Fruit fly (Drosophila melanogaster) whole organism, embryonic: Measurements from ENCODE around the gene CG5934.

Source experiments
- BtbVII ChIP-seq: fragments of 200-800 bp; sonication (Bioruptor generic); optimal IDR thresholded peaks from 3 replicates; lab custom pipeline; 2017; ENCODE audit warnings: missing biosample characterization, mild to moderate bottlenecking, missing genetic modification characterization
- CG10147 ChIP-seq: fragments of 200-800 bp; sonication (Bioruptor generic); optimal IDR thresholded peaks from 2 replicates; lab custom pipeline; 2019; ENCODE audit warnings: missing biosample characterization, mild to moderate bottlenecking, missing genetic modification characterization, moderate library complexity
- CG11695 ChIP-seq: fragments of 200-800 bp; sonication (Bioruptor generic); IDR thresholded peaks from 3 replicates; pipeline ENCODE4 v1.3.6; 2022; ENCODE audit warnings: missing biosample characterization, missing genetic modification characterization
- CG1233 ChIP-seq: fragments of 200-800 bp; sonication (Bioruptor generic); optimal IDR thresholded peaks from 4 replicates; lab custom pipeline; 2018; ENCODE audit warnings: missing biosample characterization, mild to moderate bottlenecking, missing genetic modification characterization
- CG13894 ChIP-seq: fragments of 200-800 bp; sonication (Bioruptor generic); optimal IDR thresholded peaks from 3 replicates; lab custom pipeline; 2018; ENCODE audit warnings: missing biosample characterization, mild to moderate bottlenecking, missing genetic modification characterization, moderate library complexity
- CG14860 ChIP-seq: fragments of 200-800 bp; sonication (Bioruptor generic); IDR thresholded peaks from 3 replicates; pipeline ENCODE4 v1.3.6; 2022; ENCODE audit warnings: missing biosample characterization, missing genetic modification characterization; ENCODE audit not compliant: partially characterized antibody
- CG15011 ChIP-seq: fragments of 200-800 bp; sonication (Bioruptor generic); optimal IDR thresholded peaks from 3 replicates; lab custom pipeline; 2018; ENCODE audit warnings: missing biosample characterization, mild to moderate bottlenecking, missing genetic modification characterization
- CG15514 ChIP-seq: fragments of 200-800 bp; sonication (Bioruptor generic); optimal IDR thresholded peaks from 3 replicates; lab custom pipeline; 2017; ENCODE audit warnings: missing biosample characterization, missing genetic modification characterization, mild to moderate bottlenecking, moderate library complexity, missing genetic modification reagents
- CG15601 ChIP-seq: fragments of 200-800 bp; sonication (Bioruptor generic); optimal IDR thresholded peaks from 3 replicates; lab custom pipeline; 2019; ENCODE audit warnings: missing biosample characterization, mild to moderate bottlenecking, missing genetic modification characterization, moderate library complexity
- CG18476 ChIP-seq: fragments of 200-800 bp; sonication (Bioruptor generic); optimal IDR thresholded peaks from 2 replicates; lab custom pipeline; 2016; ENCODE audit warnings: missing biosample characterization, mild to moderate bottlenecking, missing genetic modification characterization
- CG18764 ChIP-seq: fragments of 200-800 bp; sonication (Bioruptor generic); optimal IDR thresholded peaks from 3 replicates; lab custom pipeline; 2016; ENCODE audit warnings: missing biosample characterization, missing genetic modification characterization
- CG31365 ChIP-seq: fragments of 200-800 bp; sonication (Bioruptor generic); optimal IDR thresholded peaks from 2 replicates; lab custom pipeline; 2018; ENCODE audit warnings: missing biosample characterization, mild to moderate bottlenecking, missing genetic modification characterization
- CG32767 ChIP-seq: fragments of 200-800 bp; sonication (Bioruptor generic); IDR thresholded peaks from 2 replicates; pipeline ENCODE4 v1.3.6; 2022; ENCODE audit warnings: missing biosample characterization, missing genetic modification characterization
- CG3281 ChIP-seq: fragments of 200-800 bp; sonication (Bioruptor generic); optimal IDR thresholded peaks from 3 replicates; lab custom pipeline; 2017; ENCODE audit warnings: missing biosample characterization, mild to moderate bottlenecking, missing genetic modification characterization
- CG5245 ChIP-seq: fragments of 200-800 bp; sonication (Bioruptor generic); optimal IDR thresholded peaks from 3 replicates; lab custom pipeline; 2016; ENCODE audit warnings: missing biosample characterization, missing genetic modification characterization
- CG8388 ChIP-seq: fragments of 200-800 bp; sonication (Bioruptor generic); optimal IDR thresholded peaks from 2 replicates; lab custom pipeline; 2019; ENCODE audit warnings: missing biosample characterization, mild to moderate bottlenecking, missing genetic modification characterization, moderate library complexity
- CTCF ChIP-seq: fragments of 200-800 bp; sonication (Bioruptor generic); optimal IDR thresholded peaks from 2 replicates; lab custom pipeline; 2017; ENCODE audit warnings: missing biosample characterization, mild to moderate bottlenecking, missing genetic modification characterization, moderate library complexity
- Dad ChIP-seq: fragments of 200-800 bp; sonication (Bioruptor generic); optimal IDR thresholded peaks from 3 replicates; lab custom pipeline; 2016; ENCODE audit warnings: missing biosample characterization, missing genetic modification characterization
- Drgx ChIP-seq: fragments of 200-800 bp; sonication (Bioruptor generic); IDR thresholded peaks from 2 replicates; pipeline ENCODE4 v1.3.6; 2022; ENCODE audit warnings: missing biosample characterization, missing genetic modification characterization
- ERR ChIP-seq: fragments of 200-800 bp; sonication (Bioruptor generic); optimal IDR thresholded peaks from 2 replicates; lab custom pipeline; 2016; ENCODE audit warnings: missing biosample characterization, missing genetic modification characterization
- Hand ChIP-seq: fragments of 200-800 bp; sonication (Bioruptor generic); optimal IDR thresholded peaks from 2 replicates; lab custom pipeline; 2017; ENCODE audit warnings: mild to moderate bottlenecking, missing biosample characterization, missing genetic modification reagents, missing genetic modification characterization
- Hsf ChIP-seq: fragments of 200-800 bp; sonication (Bioruptor generic); optimal IDR thresholded peaks from 3 replicates; lab custom pipeline; 2016; ENCODE audit warnings: missing biosample characterization, missing genetic modification characterization
- PHDP ChIP-seq: fragments of 200-800 bp; sonication (Bioruptor generic); optimal IDR thresholded peaks from 3 replicates; lab custom pipeline; 2018; ENCODE audit warnings: missing biosample characterization, mild to moderate bottlenecking, missing genetic modification characterization, moderate library complexity
- Ravus ChIP-seq: fragments of 200-800 bp; sonication (Bioruptor generic); IDR thresholded peaks from 2 replicates; pipeline ENCODE4 v1.3.6; 2022; ENCODE audit warnings: missing biosample characterization, missing genetic modification characterization
- Scr ChIP-seq: fragments of 200-800 bp; sonication (Bioruptor generic); IDR thresholded peaks from 2 replicates; pipeline ENCODE4 v1.3.6; 2022; ENCODE audit warnings: missing biosample characterization, missing genetic modification characterization; ENCODE audit not compliant: partially characterized antibody
- Sin3A ChIP-seq: fragments of >200 bp; optimal IDR thresholded peaks from 2 replicates; lab custom pipeline; 2018
- Sox102F ChIP-seq: fragments of 200-800 bp; sonication (Bioruptor generic); optimal IDR thresholded peaks from 2 replicates; lab custom pipeline; 2018; ENCODE audit warnings: missing biosample characterization, mild to moderate bottlenecking, missing genetic modification characterization, moderate library complexity
- Ssrp ChIP-seq: fragments of 200-800 bp; sonication (Bioruptor generic); optimal IDR thresholded peaks from 2 replicates; lab custom pipeline; 2018; ENCODE audit warnings: missing biosample characterization, mild to moderate bottlenecking, missing genetic modification characterization, moderate library complexity
- Taf1 ChIP-seq: fragments of 200-800 bp; sonication (Bioruptor generic); IDR thresholded peaks from 2 replicates; pipeline ENCODE4 v1.3.6; 2022; ENCODE audit warnings: missing biosample characterization, missing genetic modification characterization
- cas ChIP-seq: fragments of 200-800 bp; sonication (Bioruptor generic); IDR thresholded peaks from 2 replicates; pipeline ENCODE4 v1.3.6; 2022; ENCODE audit warnings: missing biosample characterization, missing genetic modification characterization
- dan ChIP-seq: fragments of 200-800 bp; sonication (Bioruptor generic); IDR thresholded peaks from 2 replicates; pipeline ENCODE4 v1.3.6; 2022; ENCODE audit warnings: missing biosample characterization, missing genetic modification characterization
- dimm ChIP-seq: fragments of 200-800 bp; sonication (Bioruptor generic); IDR thresholded peaks from 2 replicates; pipeline ENCODE4 v1.3.6; 2022; ENCODE audit warnings: missing biosample characterization, missing genetic modification characterization
- emc ChIP-seq: fragments of 200-800 bp; sonication (Bioruptor generic); optimal IDR thresholded peaks from 2 replicates; lab custom pipeline; 2016; ENCODE audit warnings: missing biosample characterization, missing genetic modification characterization
- exex ChIP-seq: fragments of 200-800 bp; sonication (Bioruptor generic); optimal IDR thresholded peaks from 4 replicates; lab custom pipeline; 2018; ENCODE audit warnings: missing biosample characterization, mild to moderate bottlenecking, missing genetic modification characterization, moderate library complexity
- jigr1 ChIP-seq: fragments of 200-800 bp; sonication (Bioruptor generic); IDR thresholded peaks from 3 replicates; pipeline ENCODE4 v1.3.6; 2022; ENCODE audit warnings: missing biosample characterization, missing genetic modification characterization
- jumu ChIP-seq: fragments of 200-800 bp; sonication (Bioruptor generic); optimal IDR thresholded peaks from 3 replicates; lab custom pipeline; 2016; ENCODE audit warnings: missing biosample characterization, missing genetic modification characterization
- ken ChIP-seq: fragments of 200-800 bp; sonication (Bioruptor generic); IDR thresholded peaks from 3 replicates; pipeline ENCODE4 v1.3.6; 2022; ENCODE audit warnings: missing biosample characterization, missing genetic modification characterization
- klu ChIP-seq: fragments of 200-800 bp; sonication (Bioruptor generic); IDR thresholded peaks from 2 replicates; pipeline ENCODE4 v1.3.6; 2022; ENCODE audit warnings: missing biosample characterization, missing genetic modification characterization
- kni ChIP-seq: fragments of 200-800 bp; sonication (Bioruptor generic); optimal IDR thresholded peaks from 3 replicates; lab custom pipeline; 2017; ENCODE audit warnings: mild to moderate bottlenecking, missing biosample characterization, missing genetic modification reagents, missing genetic modification characterization
- nmo ChIP-seq: fragments of 200-800 bp; sonication (Bioruptor generic); optimal IDR thresholded peaks from 2 replicates; lab custom pipeline; 2018; ENCODE audit warnings: missing biosample characterization, mild to moderate bottlenecking, missing genetic modification characterization, moderate library complexity
- odd ChIP-seq: fragments of 200-800 bp; sonication (Bioruptor generic); optimal IDR thresholded peaks from 2 replicates; lab custom pipeline; 2017; ENCODE audit warnings: missing biosample characterization, mild to moderate bottlenecking, missing genetic modification characterization
- onecut ChIP-seq: fragments of 200-800 bp; sonication (Bioruptor generic); IDR thresholded peaks from 2 replicates; pipeline ENCODE4 v1.3.6; 2022; ENCODE audit warnings: missing biosample characterization, missing genetic modification characterization
- peb ChIP-seq: fragments of 200-800 bp; sonication (Bioruptor generic); IDR thresholded peaks from 2 replicates; pipeline ENCODE4 v1.3.6; 2022; ENCODE audit warnings: missing biosample characterization, missing genetic modification characterization
- pho ChIP-seq: fragments of 200-800 bp; sonication (Bioruptor generic); optimal IDR thresholded peaks from 2 replicates; lab custom pipeline; 2016; ENCODE audit warnings: missing biosample characterization, missing genetic modification characterization
- ro ChIP-seq: fragments of 200-800 bp; sonication (Bioruptor generic); IDR thresholded peaks from 2 replicates; pipeline ENCODE4 v1.3.6; 2022; ENCODE audit warnings: missing biosample characterization, missing genetic modification characterization
- schlank ChIP-seq: fragments of 200-800 bp; sonication (Bioruptor generic); optimal IDR thresholded peaks from 2 replicates; lab custom pipeline; 2018; ENCODE audit warnings: missing biosample characterization, mild to moderate bottlenecking, missing genetic modification characterization
- sima ChIP-seq: fragments of 200-800 bp; sonication (Bioruptor generic); optimal IDR thresholded peaks from 2 replicates; lab custom pipeline; 2016; ENCODE audit warnings: missing biosample characterization, missing genetic modification characterization
- sob ChIP-seq: fragments of 200-800 bp; sonication (Bioruptor generic); IDR thresholded peaks from 2 replicates; pipeline ENCODE4 v1.3.6; 2022; ENCODE audit warnings: missing biosample characterization, missing genetic modification characterization
- wek ChIP-seq: fragments of 200-800 bp; sonication (Bioruptor generic); optimal IDR thresholded peaks from 3 replicates; lab custom pipeline; 2018; ENCODE audit warnings: missing biosample characterization, mild to moderate bottlenecking, missing genetic modification characterization, moderate library complexity

The CG5934 gene

DNA sequence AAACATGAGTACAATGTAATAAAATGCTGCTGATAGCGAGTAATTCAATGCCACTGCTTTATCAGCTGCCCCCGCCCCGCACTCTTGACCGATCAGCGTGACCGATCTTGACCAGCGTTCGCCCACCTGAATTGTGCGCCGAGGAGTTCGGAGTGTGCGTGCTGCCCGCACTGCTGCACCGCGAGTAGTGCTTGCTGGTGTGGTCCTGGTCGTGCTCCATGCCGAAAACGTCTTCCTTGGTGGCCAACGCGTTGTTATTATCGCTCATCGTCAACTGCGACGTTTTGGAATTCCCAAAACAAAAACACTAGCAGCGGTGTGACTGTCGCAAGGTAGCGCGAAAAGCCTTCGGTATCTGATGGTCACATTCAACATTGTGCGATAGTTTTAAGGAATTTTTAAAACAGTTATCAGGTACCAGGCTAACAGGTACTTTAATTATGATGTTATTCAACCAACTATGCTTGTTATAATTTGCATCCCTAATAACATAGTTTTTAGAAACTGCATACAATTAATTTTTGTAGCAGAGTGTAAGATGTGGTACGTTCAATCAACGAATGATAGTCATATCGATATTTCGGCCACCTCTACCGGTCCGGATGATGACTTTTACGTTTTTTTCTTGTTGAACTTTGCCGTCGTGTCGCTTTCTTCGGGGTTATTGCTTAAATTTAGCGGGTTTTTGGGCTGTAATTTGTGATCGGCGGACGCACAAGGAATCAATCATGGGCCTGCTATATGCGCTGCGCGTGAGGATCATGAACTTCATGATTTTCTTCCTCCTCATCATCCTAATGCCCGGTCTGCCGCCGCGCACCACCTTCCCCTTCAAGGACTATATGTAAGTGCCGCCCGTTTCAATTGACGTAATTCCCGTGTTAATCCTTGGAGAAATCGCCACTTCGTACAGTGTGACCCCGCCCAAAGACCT, 15.0 kb downstream of the CG5934 start, which contains the start of the genes bigmax and Hmu (continued):
- peak; percentile 71 for TF ChIP-seq cas (GFP tag; lab: Robert Waterston, UW)
- peak; percentile 90 for TF ChIP-seq CG13894
- peak; percentile 69 for TF ChIP-seq CG32767 (GFP tag; lab: Robert Waterston, UW)
- TF ChIP-seq CG14860 (GFP tag; lab: Robert Waterston, UW), result peak; percentile 81
- TF ChIP-seq CG5245 (GFP tag; lab: Kevin White, UChicago), result peak; percentile 53
- TF ChIP-seq ERR, result peak; percentile 86
- TF ChIP-seq Sox102F (GFP tag; lab: Kevin White, UChicago), result peak; percentile 83
- peak; percentile 65 for TF ChIP-seq exex (tag; lab: Kevin White, UChicago)
- peak; percentile 84 for TF ChIP-seq CG18476 (GFP tag; lab: Kevin White, UChicago)
- peak; percentile 96 for TF ChIP-seq Scr (GFP tag; lab: Robert Waterston, UW)
- TF ChIP-seq sob (GFP tag; lab: Robert Waterston, UW), result peak; percentile 87
- TF ChIP-seq klu, result peak; percentile 79
- peak; percentile 24; the same call in 1 of the 2 replicates for TF ChIP-seq peb
- peak; percentile 36 for TF ChIP-seq odd (GFP tag; lab: Kevin White, UChicago)
- peak; percentile 17 for TF ChIP-seq Hand (GFP tag; lab: Kevin White, UChicago)
- TF ChIP-seq BtbVII (GFP tag; lab: Kevin White, UChicago), result peak; percentile 27
- peak; percentile 94 for TF ChIP-seq nmo
- TF ChIP-seq schlank, result peak; percentile 68
- TF ChIP-seq emc (GFP tag; lab: Kevin White, UChicago), result peak; percentile 81
- TF ChIP-seq kni (GFP tag; lab: Kevin White, UChicago), result peak; percentile 29
- TF ChIP-seq CG18764 (GFP tag; lab: Kevin White, UChicago), result peak; percentile 77
- peak; percentile 93 for TF ChIP-seq pho (GFP tag; lab: Kevin White, UChicago)
- TF ChIP-seq dimm (GFP tag; lab: Robert Waterston, UW), result peak; percentile 15; the same call in 1 of the 2 replicates
- peak; percentile 70 for TF ChIP-seq Ssrp (tag; lab: Kevin White, UChicago)
- TF ChIP-seq ken, result peak; percentile 85
- peak; percentile 57 for TF ChIP-seq CTCF
- TF ChIP-seq CG15514 (GFP tag; lab: Kevin White, UChicago), result peak; percentile 87
- TF ChIP-seq Drgx (GFP tag; lab: Robert Waterston, UW), result peak; percentile 66
- TF ChIP-seq onecut (GFP tag; lab: Robert Waterston, UW), result peak; percentile 59
- peak; percentile 71 for TF ChIP-seq CG3281 (GFP tag; lab: Kevin White, UChicago)
- peak; percentile 11 for TF ChIP-seq CG31365
- peak; percentile 6 for TF ChIP-seq CG15011 (GFP tag; lab: Kevin White, UChicago)
- TF ChIP-seq ro (GFP tag; lab: Robert Waterston, UW), result peak; percentile 53
- peak; percentile 88 for TF ChIP-seq Sin3A (lab: Kevin White, UChicago)
- TF ChIP-seq jigr1, result peak; percentile 74; the same call in 2 of the 3 replicates
- peak; percentile 74 for TF ChIP-seq CG8388 (GFP tag; lab: Kevin White, UChicago)
- TF ChIP-seq wek (GFP tag; lab: Kevin White, UChicago), result peak; percentile 13
- TF ChIP-seq CG11695 (GFP tag; lab: Robert Waterston, UW), result peak; percentile 78; the same call in 2 of the 3 replicates
- peak; percentile 86 for TF ChIP-seq CG15601 (tag; lab: Kevin White, UChicago)
- TF ChIP-seq PHDP (tag; lab: Kevin White, UChicago), result peak; percentile 87
- TF ChIP-seq sima (GFP tag; lab: Kevin White, UChicago), result no peak
- peak; percentile 76 for TF ChIP-seq Taf1 (GFP tag; lab: Robert Waterston, UW)
- peak; percentile 69 for TF ChIP-seq CG10147
- peak; percentile 39 for TF ChIP-seq CG1233
- TF ChIP-seq Hsf, result peak; percentile 88
- TF ChIP-seq dan (GFP tag; lab: Robert Waterston, UW), result no peak
- peak; percentile 89 for TF ChIP-seq jumu (GFP tag; lab: Kevin White, UChicago)
- TF ChIP-seq Ravus (GFP tag; lab: Robert Waterston, UW), result 0 out of 2 replicates have a peak, but pooled peaks have one; percentile 10
- TF ChIP-seq Dad (GFP tag; lab: Kevin White, UChicago), result peak; percentile 86
